Worm (Caenorhabditis elegans) whole organism, L4/young adult: Measurements from ENCODE around the gene C05C12.6.
"Not testable (repeated sequence)": the region's sequence is repeated elsewhere in the genome, so short reads cannot be mapped to it uniquely, and the experiment has no call there.

Experiments
- W03F9.2 ChIP-seq: fragments of 150-350 bp; optimal IDR thresholded peaks from 2 replicates; lab custom pipeline; 2014; ENCODE audit warnings: missing biosample characterization, missing genetic modification characterization
- dao-5 ChIP-seq: sonication (generic microtip); optimal IDR thresholded peaks from 2 replicates; lab custom pipeline; 2016; ENCODE audit warnings: missing genotype, missing genetic modification characterization, moderate library complexity, missing compliant biosample characterization
- him-1 ChIP-seq: sonication (generic microtip); optimal IDR thresholded peaks from 2 replicates; lab custom pipeline; 2016; ENCODE audit warnings: missing genotype, missing genetic modification reagents, missing genetic modification characterization, missing compliant biosample characterization

Gene C05C12.6

ce11 chrIV:11241368-11241767, at the start of gene C05C12.6:
Gene C05C12.6 (minus strand): TSS chrIV:11241468.
- TF ChIP-seq W03F9.2 (no peak), him-1 (tag; lab: Kevin White, UChicago) (no peak), dao-5 (tag; lab: Kevin White, UChicago) (no peak)

- TF ChIP-seq dao-5 (tag; lab: Kevin White, UChicago) (no peak), W03F9.2 (no peak), him-1 (tag; lab: Kevin White, UChicago) (no peak)
These were observed 47.7 kb upstream of the C05C12.6 start for ce11 chrIV:11288965-11289364.

ce11 chrIV:11287511-11287910, 46.2 kb upstream of the C05C12.6 start, which contains the start of gene F54D1.6:
Gene F54D1.6 (plus strand): TSS chrIV:11287811.
- TF ChIP-seq W03F9.2 (no peak), dao-5 (tag; lab: Kevin White, UChicago) (no peak), him-1 (tag; lab: Kevin White, UChicago) (no peak)

- no peak for TF ChIP-seq dao-5 (tag; lab: Kevin White, UChicago)
- TF ChIP-seq him-1 (tag; lab: Kevin White, UChicago): no peak
These were observed 44.8 kb upstream of the C05C12.6 start for ce11 chrIV:11286112-11286511.

ce11 chrIV:11285239-11285638, 44.0 kb upstream of the C05C12.6 start:
- TF ChIP-seq dao-5 (tag; lab: Kevin White, UChicago): no peak
- TF ChIP-seq W03F9.2: no peak
- no peak for TF ChIP-seq him-1 (tag; lab: Kevin White, UChicago)

ce11 chrIV:11284102-11284531, 42.8 kb upstream of the C05C12.6 start:
- TF ChIP-seq dao-5 (tag; lab: Kevin White, UChicago) (no peak), him-1 (tag; lab: Kevin White, UChicago) (no peak), W03F9.2 (no peak)

ce11 chrIV:11276026-11276425, 34.8 kb upstream of the C05C12.6 start:
- no peak for TF ChIP-seq dao-5 (tag; lab: Kevin White, UChicago)
- no peak for TF ChIP-seq W03F9.2
- no peak for TF ChIP-seq him-1 (tag; lab: Kevin White, UChicago)

ce11 chrIV:11273151-11273550, 31.9 kb upstream of the C05C12.6 start, which contains the start of gene gtl-2:
Gene gtl-2 (plus strand): TSS chrIV:11273451.
- TF ChIP-seq dao-5 (tag; lab: Kevin White, UChicago) (no peak), W03F9.2 (no peak), him-1 (tag; lab: Kevin White, UChicago) (no peak)

- no peak for TF ChIP-seq him-1 (tag; lab: Kevin White, UChicago)
- TF ChIP-seq dao-5 (tag; lab: Kevin White, UChicago): no peak
- TF ChIP-seq W03F9.2: no peak
These were observed 30.0 kb upstream of the C05C12.6 start, which contains the start of gene nhr-7 for ce11 chrIV:11271262-11271661. Gene nhr-7 (minus strand): TSS chrIV:11271362.

ce11 chrIV:11269483-11269882, 28.2 kb upstream of the C05C12.6 start:
- no peak for TF ChIP-seq him-1 (tag; lab: Kevin White, UChicago)
- no peak for TF ChIP-seq dao-5 (tag; lab: Kevin White, UChicago)
- no peak for TF ChIP-seq W03F9.2

ce11 chrIV:11266090-11266489, 24.8 kb upstream of the C05C12.6 start, which contains the start of gene col-127:
Gene col-127 (minus strand): TSS chrIV:11266190.
- TF ChIP-seq dao-5 (tag; lab: Kevin White, UChicago): no peak
- TF ChIP-seq him-1 (tag; lab: Kevin White, UChicago): no peak
- TF ChIP-seq W03F9.2: no peak

ce11 chrIV:11263101-11263500, 21.8 kb upstream of the C05C12.6 start, which contains the start of gene col-126:
Gene col-126 (plus strand): TSS chrIV:11263401.
- TF ChIP-seq W03F9.2; dao-5 (tag; lab: Kevin White, UChicago); him-1 (tag; lab: Kevin White, UChicago): not testable (repeated sequence)

ce11 chrIV:11261535-11261934, 20.3 kb upstream of the C05C12.6 start, which contains the start of gene F54D1.1:
Gene F54D1.1 (plus strand): TSS chrIV:11261835.
- TF ChIP-seq dao-5 (tag; lab: Kevin White, UChicago) (no peak), him-1 (tag; lab: Kevin White, UChicago) (no peak), W03F9.2 (no peak)

- TF ChIP-seq him-1 (tag; lab: Kevin White, UChicago) (no peak), W03F9.2 (no peak), dao-5 (tag; lab: Kevin White, UChicago) (no peak)
These were observed 19.4 kb upstream of the C05C12.6 start, which contains the start of gene C05C12.5 for ce11 chrIV:11260544-11261227. Gene C05C12.5 (minus strand): TSS chrIV:11261185.
